Worm (Caenorhabditis elegans) whole organism, young adult: ENCODE measurements around the gene ubxn-6.

ENCODE experiments used
- B0019.2 ChIP-seq: fragments of 200-800 bp; sonication (Bioruptor generic); conservative IDR thresholded peaks from 2 replicates; pipeline ENCODE4 v1.3.6; 2022; ENCODE audit warnings: missing genetic modification reagents, missing genetic modification characterization, missing compliant biosample characterization
- D2030.7 ChIP-seq: fragments of 200-800 bp; sonication (Bioruptor generic); IDR thresholded peaks from 2 replicates; pipeline ENCODE4 v1.3.6; 2022; ENCODE audit warnings: missing genetic modification reagents, missing genetic modification characterization, missing compliant biosample characterization
- F33H1.4 ChIP-seq: fragments of 200-800 bp; sonication (Bioruptor generic); IDR thresholded peaks from 2 replicates; pipeline ENCODE4 v1.3.6; 2022; ENCODE audit warnings: missing genetic modification reagents, missing genetic modification characterization, missing compliant biosample characterization
- K12H6.12 ChIP-seq: fragments of 200-800 bp; sonication (Bioruptor generic); optimal IDR thresholded peaks from 2 replicates; lab custom pipeline; 2018; ENCODE audit warnings: mild to moderate bottlenecking, missing genetic modification characterization, missing compliant biosample characterization
- T26A5.8 ChIP-seq: sonication (generic microtip); optimal IDR thresholded peaks from 2 replicates; lab custom pipeline; 2016; ENCODE audit warnings: missing genetic modification characterization, missing compliant biosample characterization
- Y79H2A.3 ChIP-seq: fragments of 200-800 bp; sonication (Bioruptor generic); conservative IDR thresholded peaks from 2 replicates; pipeline ENCODE4 v1.3.6; 2022; ENCODE audit warnings: missing genetic modification reagents, missing genetic modification characterization, missing compliant biosample characterization
- ZK185.1 ChIP-seq: sonication (generic microtip); optimal IDR thresholded peaks from 2 replicates; lab custom pipeline; 2016; ENCODE audit warnings: mild to moderate bottlenecking, missing genetic modification characterization, missing compliant biosample characterization; ENCODE audit not compliant: poor library complexity, severe bottlenecking
- ama-1 ChIP-seq, 3 experiments: fragments of 150-350 bp in 1 of 3; sonication (generic microtip) in 2 of 3; optimal IDR thresholded peaks; 2 replicates each; lab custom pipeline; 2014 to 2018; ENCODE audit warnings: missing biosample characterization in 2 of 3, missing genetic modification characterization in 2 of 3, missing genetic modification reagents in 2 of 3
- aptf-2 ChIP-seq: fragments of 200-800 bp; sonication (Bioruptor generic); conservative IDR thresholded peaks from 2 replicates; pipeline ENCODE4 v1.3.6; 2022; ENCODE audit warnings: missing genetic modification reagents, missing genetic modification characterization, missing compliant biosample characterization
- egl-44 ChIP-seq: fragments of 200-800 bp; sonication (Bioruptor generic); IDR thresholded peaks from 2 replicates; pipeline ENCODE4 v1.3.6; 2022; ENCODE audit warnings: missing genetic modification reagents, missing genetic modification characterization, missing compliant biosample characterization
- egrh-3 ChIP-seq: fragments of 200-800 bp; sonication (Bioruptor generic); IDR thresholded peaks from 2 replicates; pipeline ENCODE4 v1.3.6; 2022; ENCODE audit warnings: missing genetic modification reagents, missing genetic modification characterization, missing compliant biosample characterization
- ekl-4 ChIP-seq: fragments of 200-800 bp; sonication (Bioruptor generic); IDR thresholded peaks from 2 replicates; pipeline ENCODE4 v1.3.6; 2022; ENCODE audit warnings: missing genetic modification reagents, missing genetic modification characterization, missing compliant biosample characterization
- ets-4 ChIP-seq: fragments of 200-800 bp; sonication (Bioruptor generic); optimal IDR thresholded peaks from 2 replicates; lab custom pipeline; 2018; ENCODE audit warnings: mild to moderate bottlenecking, missing genetic modification characterization, missing compliant biosample characterization
- hlh-12 ChIP-seq: sonication (generic microtip); optimal IDR thresholded peaks from 2 replicates; lab custom pipeline; 2016; ENCODE audit warnings: missing genetic modification characterization, missing compliant biosample characterization
- hmg-20 ChIP-seq: fragments of 200-800 bp; sonication (Bioruptor generic); IDR thresholded peaks from 2 replicates; pipeline ENCODE4 v1.3.6; 2022; ENCODE audit warnings: missing genetic modification reagents, missing genetic modification characterization, missing compliant biosample characterization
- hrde-1 ChIP-seq: sonication (generic microtip); optimal IDR thresholded peaks from 2 replicates; lab custom pipeline; 2016; ENCODE audit warnings: missing genetic modification characterization, mild to moderate bottlenecking, missing compliant biosample characterization, moderate library complexity, missing genotype, missing genetic modification reagents, borderline replicate concordance
- let-526 ChIP-seq: fragments of 200-800 bp; sonication (Bioruptor generic); IDR thresholded peaks from 2 replicates; pipeline ENCODE4 v1.3.6; 2022; ENCODE audit warnings: missing genetic modification reagents, missing genetic modification characterization, missing compliant biosample characterization
- let-607 ChIP-seq, 2 experiments: fragments of 200-800 bp in 1 of 2; sonication (Bioruptor generic) in 1 of 2; sonication (generic microtip) in 1 of 2; optimal IDR thresholded peaks; 2 replicates each; lab custom pipeline; 2016 to 2018; ENCODE audit warnings: mild to moderate bottlenecking in 2 of 2, missing compliant biosample characterization in 2 of 2, missing genetic modification characterization in 2 of 2, moderate library complexity in 2 of 2, missing genotype in 1 of 2
- lir-1 ChIP-seq: fragments of 200-800 bp; sonication (Bioruptor generic); conservative IDR thresholded peaks from 2 replicates; pipeline ENCODE4 v1.3.6; 2022; ENCODE audit warnings: missing genetic modification reagents, missing genetic modification characterization, missing compliant biosample characterization
- lsl-1 ChIP-seq: fragments of 200-800 bp; sonication (Bioruptor generic); optimal IDR thresholded peaks from 2 replicates; lab custom pipeline; 2018; ENCODE audit warnings: mild to moderate bottlenecking, missing genetic modification characterization, moderate library complexity, missing compliant biosample characterization
- madf-8 ChIP-seq: fragments of 200-800 bp; sonication (Bioruptor generic); conservative IDR thresholded peaks from 2 replicates; pipeline ENCODE4 v1.3.6; 2022; ENCODE audit warnings: missing genetic modification reagents, missing genetic modification characterization, missing compliant biosample characterization
- mel-28 ChIP-seq: sonication (generic microtip); optimal IDR thresholded peaks from 2 replicates; lab custom pipeline; 2016; ENCODE audit warnings: borderline replicate concordance, mild to moderate bottlenecking, missing genetic modification characterization, missing compliant biosample characterization
- nfya-1 ChIP-seq: sonication (generic microtip); optimal IDR thresholded peaks from 2 replicates; lab custom pipeline; 2017; ENCODE audit warnings: antibody characterized with exemption, missing compliant biosample characterization, missing genetic modification characterization, borderline replicate concordance; ENCODE audit not compliant: insufficient read depth
- nfyb-1 ChIP-seq: fragments of 200-800 bp; sonication (Bioruptor generic); IDR thresholded peaks from 2 replicates; pipeline ENCODE4 v1.3.6; 2022; ENCODE audit warnings: missing genetic modification reagents, missing genetic modification characterization, missing compliant biosample characterization
- nhr-120 ChIP-seq: fragments of 200-800 bp; sonication (Bioruptor generic); IDR thresholded peaks from 2 replicates; pipeline ENCODE4 v1.3.6; 2022; ENCODE audit warnings: missing genetic modification characterization, missing compliant biosample characterization
- nhr-179 ChIP-seq: sonication (generic microtip); optimal IDR thresholded peaks from 2 replicates; lab custom pipeline; 2016; ENCODE audit warnings: mild to moderate bottlenecking, missing genetic modification characterization, missing compliant biosample characterization
- sea-2 ChIP-seq: fragments of 200-800 bp; sonication (Bioruptor generic); IDR thresholded peaks from 2 replicates; pipeline ENCODE4 v1.3.6; 2022; ENCODE audit warnings: missing genetic modification characterization, missing compliant biosample characterization
- snpc-4 ChIP-seq, 5 experiments: fragments of 150-350 bp in 1 of 5; sonication (generic microtip) in 4 of 5; optimal IDR thresholded peaks; 2 replicates each; lab custom pipeline; 2014 to 2018; ENCODE audit warnings: missing genetic modification characterization in 5 of 5, missing biosample characterization in 3 of 5, antibody characterized with exemption in 2 of 5, mild to moderate bottlenecking in 2 of 5, missing compliant biosample characterization in 2 of 5, missing genotype in 2 of 5, moderate library complexity in 2 of 5, missing genetic modification reagents in 1 of 5
- unc-62 ChIP-seq: fragments of 150-350 bp; optimal IDR thresholded peaks from 2 replicates; lab custom pipeline; 2014; ENCODE audit warnings: missing biosample characterization, missing genetic modification reagents, missing genetic modification characterization
- xnd-1 ChIP-seq: sonication (generic microtip); optimal IDR thresholded peaks from 2 replicates; lab custom pipeline; 2016; ENCODE audit warnings: missing genotype, missing genetic modification reagents, missing genetic modification characterization, missing compliant biosample characterization
- ztf-25 ChIP-seq: fragments of 200-800 bp; sonication (Bioruptor generic); IDR thresholded peaks from 2 replicates; pipeline ENCODE4 v1.3.6; 2022; ENCODE audit warnings: missing genetic modification reagents, missing genetic modification characterization, missing compliant biosample characterization
- ztf-28 ChIP-seq: fragments of 200-800 bp; sonication (Bioruptor generic); IDR thresholded peaks from 2 replicates; pipeline ENCODE4 v1.3.6; 2022; ENCODE audit warnings: missing genetic modification reagents, missing genetic modification characterization, missing compliant biosample characterization
- ztf-3 ChIP-seq: fragments of 200-800 bp; sonication (Bioruptor generic); optimal IDR thresholded peaks from 2 replicates; lab custom pipeline; 2018; ENCODE audit warnings: mild to moderate bottlenecking, missing genetic modification characterization, missing compliant biosample characterization
- ztf-6 ChIP-seq: fragments of 200-800 bp; sonication (Bioruptor generic); IDR thresholded peaks from 2 replicates; pipeline ENCODE4 v1.3.6; 2022; ENCODE audit warnings: missing genetic modification reagents, missing genetic modification characterization, missing compliant biosample characterization

ubxn-6 gene

ce11 chrIV:4807219-4807618 lies 2.1 kb downstream of the ubxn-6 start, which contains the start of gene H06H21.11:
Gene H06H21.11, minus strand, starts transcription at chrIV:4807319.
- TF ChIP-seq snpc-4 (GFP tag; optimal IDR thresholded peaks at IDR 0.05; lab: Kevin White, UChicago), result no peak
- peak in 1 of 4 experiments; percentile 42 for TF ChIP-seq snpc-4 (tag; optimal IDR thresholded peaks at IDR 0.05; lab: Kevin White, UChicago)
- TF ChIP-seq ztf-6, result no peak
- TF ChIP-seq madf-8 (GFP tag; lab: Robert Waterston, UW), result no peak
- TF ChIP-seq lir-1 (GFP tag; lab: Robert Waterston, UW), result no peak
- no peak for TF ChIP-seq nfya-1
- TF ChIP-seq hrde-1 (tag; lab: Kevin White, UChicago), result peak; percentile 22
- TF ChIP-seq F33H1.4 (GFP tag; lab: Robert Waterston, UW), result no peak
- no peak for TF ChIP-seq mel-28
- no peak for TF ChIP-seq Y79H2A.3 (GFP tag; lab: Robert Waterston, UW)
- TF ChIP-seq ztf-25 (GFP tag; lab: Robert Waterston, UW), result no peak
- no peak for TF ChIP-seq ama-1 (optimal IDR thresholded peaks at IDR 0.05; lab: Kevin White, UChicago)
- no peak for TF ChIP-seq ama-1 (GFP tag; optimal IDR thresholded peaks at IDR 0.05; lab: Kevin White, UChicago)
- TF ChIP-seq ztf-28 (GFP tag; lab: Robert Waterston, UW), result no peak
- no peak for TF ChIP-seq nhr-120 (GFP tag; lab: Robert Waterston, UW)
- no peak for TF ChIP-seq nfyb-1 (GFP tag; lab: Robert Waterston, UW)
- no peak for TF ChIP-seq ets-4 (GFP tag; lab: Kevin White, UChicago)
- no peak for TF ChIP-seq T26A5.8
- no peak for TF ChIP-seq nhr-179 (tag; lab: Kevin White, UChicago)

DNA sequence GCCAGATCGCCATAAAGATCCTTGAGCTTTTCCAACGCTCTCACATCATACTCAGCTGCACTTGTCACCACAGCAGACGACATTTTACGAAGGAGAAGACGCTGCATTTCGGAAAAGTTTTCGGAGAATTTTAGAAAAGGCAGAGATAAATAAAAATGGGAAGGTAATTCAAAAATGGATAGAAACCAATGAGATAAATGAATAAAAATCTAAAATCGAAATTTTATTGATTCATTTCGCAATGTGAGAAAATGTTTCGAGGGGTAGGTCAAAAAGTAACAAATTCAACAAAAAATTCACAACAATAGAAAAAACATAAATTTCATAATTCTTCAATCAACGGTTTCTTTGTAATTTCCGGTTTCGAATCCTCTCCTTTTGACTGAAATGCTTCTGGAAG lies 2.8 kb downstream of the ubxn-6 start, which contains the start of gene dpf-5:
TSS of gene dpf-5 (minus strand) at position 101 of the 400 bp plus-strand sequence.
- TF ChIP-seq let-607 (tag; optimal IDR thresholded peaks at IDR 0.05; lab: Kevin White, UChicago), result no peak
- peak; percentile 23 for TF ChIP-seq hrde-1 (tag; lab: Kevin White, UChicago)
- no peak for TF ChIP-seq egrh-3 (GFP tag; lab: Robert Waterston, UW)
- no peak for TF ChIP-seq aptf-2 (GFP tag; lab: Robert Waterston, UW)
- no peak for TF ChIP-seq hmg-20 (GFP tag; lab: Robert Waterston, UW)
- TF ChIP-seq ekl-4 (GFP tag; lab: Robert Waterston, UW), result 0 out of 2 replicates have a peak, but pooled peaks have one; percentile 20
- TF ChIP-seq ztf-3 (GFP tag; lab: Kevin White, UChicago), result no peak
- TF ChIP-seq K12H6.12, result no peak
- no peak for TF ChIP-seq xnd-1 (tag; lab: Kevin White, UChicago)
- TF ChIP-seq sea-2 (GFP tag; lab: Robert Waterston, UW), result no peak

ce11 chrIV:4802494-4802893 lies 6.8 kb downstream of the ubxn-6 start, which contains the start of gene dpf-7:
Gene dpf-7, minus strand, starts transcription at chrIV:4802594.
- TF ChIP-seq nfyb-1 (GFP tag; lab: Robert Waterston, UW), result no peak
- TF ChIP-seq D2030.7 (GFP tag; lab: Robert Waterston, UW), result no peak
- TF ChIP-seq unc-62 (GFP tag; lab: Kevin White, UChicago), result no peak
- no peak for TF ChIP-seq hlh-12
- no peak for TF ChIP-seq egl-44 (GFP tag; lab: Robert Waterston, UW)
- no peak for TF ChIP-seq ZK185.1
- TF ChIP-seq let-526 (GFP tag; lab: Robert Waterston, UW), result no peak
- no peak for TF ChIP-seq madf-8 (GFP tag; lab: Robert Waterston, UW)
- TF ChIP-seq lsl-1 (GFP tag; lab: Kevin White, UChicago), result no peak
- no peak for TF ChIP-seq ztf-6
- TF ChIP-seq B0019.2 (GFP tag; lab: Robert Waterston, UW), result no peak
